Worm (Caenorhabditis elegans) whole organism, L1 larva: Measurements from ENCODE around the gene F55B11.2.

ENCODE experiments used
- blmp-1 ChIP-seq: fragments of 150-350 bp; optimal IDR thresholded peaks from 2 replicates; lab custom pipeline; 2014; ENCODE audit warnings: missing biosample characterization, missing genetic modification characterization
- ceh-88 ChIP-seq: fragments of 200-800 bp; sonication (Bioruptor generic); IDR thresholded peaks from 2 replicates; pipeline ENCODE4 v1.3.6; 2022; ENCODE audit warnings: missing genetic modification characterization, missing compliant biosample characterization
- ces-1 ChIP-seq: fragments of 150-350 bp; optimal IDR thresholded peaks from 2 replicates; lab custom pipeline; 2014; ENCODE audit warnings: missing biosample characterization, missing genetic modification reagents, missing genetic modification characterization
- nhr-11 ChIP-seq: fragments of 150-350 bp; optimal IDR thresholded peaks from 2 replicates; lab custom pipeline; 2014; ENCODE audit warnings: missing biosample characterization, missing genetic modification characterization
- nhr-76 ChIP-seq: sonication (generic microtip); optimal IDR thresholded peaks from 2 replicates; lab custom pipeline; 2017; ENCODE audit warnings: missing biosample characterization, missing genetic modification characterization
- skn-1 ChIP-seq: fragments of 150-350 bp; optimal IDR thresholded peaks from 2 replicates; lab custom pipeline; 2014; ENCODE audit warnings: missing biosample characterization, missing genetic modification characterization
- unc-62 ChIP-seq: fragments of 150-350 bp; optimal IDR thresholded peaks from 2 replicates; lab custom pipeline; 2014; ENCODE audit warnings: missing biosample characterization, missing genetic modification reagents, missing genetic modification characterization
- xbp-1 ChIP-seq: sonication (generic microtip); optimal IDR thresholded peaks from 2 replicates; lab custom pipeline; 2016; ENCODE audit warnings: missing genetic modification characterization, missing compliant biosample characterization
- ztf-4 ChIP-seq: fragments of 150-350 bp; optimal IDR thresholded peaks from 2 replicates; lab custom pipeline; 2014; ENCODE audit warnings: missing biosample characterization, missing genetic modification characterization

DNA sequence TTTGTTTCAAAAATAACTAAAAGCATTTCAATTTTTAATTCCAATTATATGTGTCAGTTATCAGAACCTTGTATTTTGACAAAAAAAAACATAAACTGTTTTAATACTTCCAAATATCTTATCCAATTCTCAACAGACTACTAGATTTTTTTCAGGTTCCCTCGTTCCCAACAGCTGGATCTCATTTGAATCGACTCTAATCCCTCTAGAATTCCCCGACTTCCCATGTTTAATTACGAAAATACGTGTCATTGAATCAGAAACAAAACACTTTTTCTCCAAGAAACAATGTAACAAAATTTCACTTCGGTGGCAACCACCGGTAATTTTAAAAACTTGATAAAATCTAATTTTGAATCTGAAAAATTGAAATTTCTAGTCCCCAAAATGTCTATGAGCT lies 43.9 kb downstream of the F55B11.2 start:
- TF ChIP-seq ces-1 (GFP tag; lab: Kevin White, UChicago) (no peak), nhr-76 (tag; lab: Kevin White, UChicago) (no peak), skn-1 (tag; lab: Kevin White, UChicago) (no peak), nhr-11 (tag; lab: Kevin White, UChicago) (no peak), ceh-88 (GFP tag; lab: Robert Waterston, UW) (no peak), ztf-4 (tag; lab: Kevin White, UChicago) (no peak), xbp-1 (tag; lab: Kevin White, UChicago) (no peak), unc-62 (GFP tag; lab: Kevin White, UChicago) (no peak), blmp-1 (tag; lab: Kevin White, UChicago) (no peak)
